Fruit fly (Drosophila melanogaster) whole organism: Measurements from ENCODE around the gene CG17207.

Experiments
- CG8478 ChIP-seq: fragments of >200 bp; optimal IDR thresholded peaks from 2 replicates; lab custom pipeline; 2018; ENCODE audit warnings: inconsistent platforms
- Dll ChIP-seq: fragments of >200 bp; optimal IDR thresholded peaks from 2 replicates; lab custom pipeline; 2017
- EcR ChIP-seq, 2 experiments: fragments of >200 bp; optimal IDR thresholded peaks; 2 replicates each; lab custom pipeline; 2017; ENCODE audit warnings: missing biosample characterization in 2 of 2, missing genetic modification characterization in 2 of 2, missing genetic modification reagents in 2 of 2
- pan ChIP-seq: fragments of >200 bp; optimal IDR thresholded peaks from 2 replicates; lab custom pipeline; 2017
- psq ChIP-seq: fragments of >200 bp; optimal IDR thresholded peaks from 2 replicates; lab custom pipeline; 2017
- usp ChIP-seq: fragments of >200 bp; optimal IDR thresholded peaks from 2 replicates; lab custom pipeline; 2017; ENCODE audit warnings: missing biosample characterization, missing genetic modification characterization, mixed read lengths

dm6 chr3R:12405134-12405533 is 33.8 kb downstream of the CG17207 start:
- TF ChIP-seq usp (GFP tag; lab: Kevin White, UChicago) (no peak), pan (no peak), Dll (no peak), EcR (GFP tag; optimal IDR thresholded peaks at IDR 0.05; lab: Kevin White, UChicago) (no peak), psq (lab: Kevin White, UChicago) (no peak), CG8478 (lab: Kevin White, UChicago) (no peak)
